Worm (Caenorhabditis elegans) whole organism, late embryonic: ENCODE data around the gene F28A10.5.

Source experiments
- ama-1 ChIP-seq: fragments of 150-350 bp; optimal IDR thresholded peaks from 2 replicates; lab custom pipeline; 2014
- ceh-45 ChIP-seq: fragments of 200-800 bp; sonication (Bioruptor generic); IDR thresholded peaks from 2 replicates; pipeline ENCODE4 v1.3.6; 2022; ENCODE audit warnings: missing genetic modification reagents, missing genetic modification characterization, missing compliant biosample characterization
- elt-2 ChIP-seq: sonication (generic microtip); optimal IDR thresholded peaks from 2 replicates; lab custom pipeline; 2016; ENCODE audit warnings: missing genetic modification reagents, missing genetic modification characterization, missing compliant biosample characterization
- elt-4 ChIP-seq: sonication (generic microtip); optimal IDR thresholded peaks from 2 replicates; lab custom pipeline; 2016; ENCODE audit warnings: missing genetic modification characterization, missing compliant biosample characterization
- lin-11 ChIP-seq: fragments of 200-800 bp; sonication (Bioruptor generic); optimal IDR thresholded peaks from 2 replicates; lab custom pipeline; 2018; ENCODE audit warnings: mild to moderate bottlenecking, missing genetic modification characterization, missing compliant biosample characterization
- pha-4 ChIP-seq: fragments of 150-350 bp; optimal IDR thresholded peaks from 2 replicates; lab custom pipeline; 2018; ENCODE audit warnings: missing biosample characterization, missing genetic modification reagents, missing genetic modification characterization
- pqm-1 ChIP-seq: sonication (generic microtip); optimal IDR thresholded peaks from 2 replicates; lab custom pipeline; 2016; ENCODE audit warnings: missing genetic modification characterization, missing compliant biosample characterization

DNA sequence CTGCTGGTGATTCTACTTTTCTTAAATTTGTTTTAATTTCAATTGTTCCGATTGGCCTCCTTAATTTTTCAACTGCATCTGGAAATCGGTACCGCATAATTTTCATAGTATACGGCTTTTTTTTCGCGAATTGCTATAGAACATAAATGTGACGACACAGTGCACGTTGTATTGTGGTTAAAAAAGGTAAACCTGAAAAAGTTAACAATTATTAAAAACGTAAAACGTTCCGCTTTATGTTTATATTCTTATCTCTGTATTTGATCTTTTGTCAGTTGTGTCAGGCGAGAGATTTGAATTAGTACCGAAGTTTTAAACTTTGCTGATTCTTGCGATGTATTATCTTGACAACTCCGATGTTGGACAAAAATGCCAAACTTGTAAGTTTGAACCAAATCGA is 11.1 kb upstream of the F28A10.5 start, which contains the start of gene Y46B2A.4:
- TF ChIP-seq ceh-45 (GFP tag; lab: Robert Waterston, UW) (no peak), pqm-1 (tag; lab: Kevin White, UChicago) (no peak), pha-4 (tag; lab: Kevin White, UChicago) (no peak), elt-2 (tag; lab: Kevin White, UChicago) (no peak), elt-4 (tag; lab: Kevin White, UChicago) (no peak), ama-1 (no peak), lin-11 (tag; lab: Kevin White, UChicago) (no peak)
